Fruit fly (Drosophila melanogaster): ENCODE data around the gene DIP-epsilon.

Gene DIP-epsilon

dm6 chr2L:6455032-6455954, 44.2 kb upstream of the DIP-epsilon start, which contains the start of gene retm (continued):
- TF ChIP-seq ara (GFP tag; IDR thresholded peaks at IDR 0.05) (no peak), phol (tag; optimal IDR thresholded peaks at IDR 0.05) (no peak), Ssrp (tag; optimal IDR thresholded peaks at IDR 0.05) (peak; percentile 1), CG11560 (tag; IDR thresholded peaks at IDR 0.05) (no peak), D (optimal IDR thresholded peaks at IDR 0.05) (no peak), D (GFP tag; optimal IDR thresholded peaks at IDR 0.05) (no peak), CG11247 (GFP tag; IDR thresholded peaks at IDR 0.05) (no peak), CG18619 (GFP tag; optimal IDR thresholded peaks at IDR 0.05) (no peak), CG12071 (GFP tag; optimal IDR thresholded peaks at IDR 0.05) (no peak), Eip74EF (GFP tag; optimal IDR thresholded peaks at IDR 0.05) (no peak), slbo (GFP tag; IDR thresholded peaks at IDR 0.05) (no peak), CG8765 (GFP tag; IDR thresholded peaks at IDR 0.05) (no peak), Nf-YB (GFP tag; optimal IDR thresholded peaks at IDR 0.05) (peak; percentile 86), knrl (GFP tag; IDR thresholded peaks at IDR 0.05; ENCODE audit: partially characterized antibody) (no peak), CG14710 (tag; optimal IDR thresholded peaks at IDR 0.05) (no peak), rib (GFP tag; IDR thresholded peaks at IDR 0.05) (no peak), HLHmδ (GFP tag; optimal IDR thresholded peaks at IDR 0.05) (peak; percentile 50), CG6175 (GFP tag; IDR thresholded peaks at IDR 0.05) (no peak), klu (GFP tag; IDR thresholded peaks at IDR 0.05) (no peak), tap (tag; optimal IDR thresholded peaks at IDR 0.05) (no peak), Kr (GFP tag; optimal IDR thresholded peaks at IDR 0.05) (no peak), unc-4 (GFP tag; IDR thresholded peaks at IDR 0.05; ENCODE audit: partially characterized antibody) (no peak), vvl (GFP tag; IDR thresholded peaks at IDR 0.05) (peak; percentile 42; the same call in 1 of the 2 replicates), peb (GFP tag; IDR thresholded peaks at IDR 0.05) (no peak), amos (GFP tag; IDR thresholded peaks at IDR 0.05; ENCODE audit: partially characterized antibody) (no peak; the same call in 1 of the 2 replicates), CG10274 (GFP tag; optimal IDR thresholded peaks at IDR 0.05) (no peak), CG34224 (GFP tag; IDR thresholded peaks at IDR 0.05; ENCODE audit: partially characterized antibody) (no peak), stc (GFP tag; IDR thresholded peaks at IDR 0.05) (no peak), Spps (tag; optimal IDR thresholded peaks at IDR 0.05) (no peak), ac (GFP tag; optimal IDR thresholded peaks at IDR 0.05) (no peak), CG13775 (GFP tag; optimal IDR thresholded peaks at IDR 0.05) (no peak), CG10565 (GFP tag; optimal IDR thresholded peaks at IDR 0.05) (no peak), CG7745 (tag; optimal IDR thresholded peaks at IDR 0.05) (peak; percentile 57), lola (GFP tag; optimal IDR thresholded peaks at IDR 0.05) (no peak), HLH54F (GFP tag; optimal IDR thresholded peaks at IDR 0.05) (no peak), Lim3 (GFP tag; IDR thresholded peaks at IDR 0.05) (no peak), Pdp1 (GFP tag; optimal IDR thresholded peaks at IDR 0.05) (peak in 1 of 2 experiments; percentile 92), Elba2 (GFP tag; optimal IDR thresholded peaks at IDR 0.05) (peak; percentile 27), Antp (GFP tag; optimal IDR thresholded peaks at IDR 0.05) (no peak), so (GFP tag; IDR thresholded peaks at IDR 0.05) (no peak), CG13894 (tag; optimal IDR thresholded peaks at IDR 0.05) (no peak), CG11696 (GFP tag; IDR thresholded peaks at IDR 0.05) (no peak), Gsc (GFP tag; IDR thresholded peaks at IDR 0.05) (no peak), crp (GFP tag; optimal IDR thresholded peaks at IDR 0.05) (no peak), CG17385 (GFP tag; optimal IDR thresholded peaks at IDR 0.05) (no peak), Aef1 (GFP tag; IDR thresholded peaks at IDR 0.05) (no peak), E2f1 (GFP tag; IDR thresholded peaks at IDR 0.05) (no peak), CG4820 (GFP tag; optimal IDR thresholded peaks at IDR 0.05) (no peak), Hand (GFP tag; optimal IDR thresholded peaks at IDR 0.05) (no peak)
